In the genomic region with DNA sequence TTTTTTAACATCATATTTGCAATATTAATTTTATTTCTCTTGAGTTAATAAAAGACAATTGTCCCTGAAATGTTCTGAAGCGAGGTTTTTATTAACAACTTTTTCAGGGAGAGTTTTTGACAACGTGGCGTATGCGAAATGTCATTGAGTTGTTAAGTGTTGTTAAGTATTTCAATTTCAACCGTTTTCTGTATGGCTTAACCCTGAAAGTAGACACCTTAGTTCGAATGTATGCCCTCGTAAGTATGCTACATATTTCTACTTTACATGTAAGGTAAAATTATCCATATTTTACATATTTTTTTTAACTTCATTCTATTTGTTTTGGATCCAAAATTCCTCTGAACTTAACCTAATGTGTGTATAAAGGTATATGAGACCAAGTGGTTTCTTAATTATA, we compare ENCODE assay signal across 5 fruit fly cellular contexts.
TF ChIP-seq lines count a peak whose summit lies in the region.

No protein-coding gene starts in this region.

- peak; percentile 15 to 53 for TF ChIP-seq CTCF in S2 (optimal IDR thresholded peaks at IDR 0.05; lab: Kevin White, UChicago)
- TF ChIP-seq CTCF in whole organism, embryonic (GFP tag; optimal IDR thresholded peaks at IDR 0.05; lab: Kevin White, UChicago): peak; percentile 77

TF ChIP-seq in whole organism, adult, 20 proteins besides CTCF, POLR2A, EP300 and RAD21:
- TF ChIP-seq cnc (optimal IDR thresholded peaks at IDR 0.05; lab: Kevin White, UChicago): no peak
- TF ChIP-seq CG33017 (tag; optimal IDR thresholded peaks at IDR 0.05; lab: Kevin White, UChicago): no peak
- peak; percentile 8 for TF ChIP-seq pad (GFP tag; optimal IDR thresholded peaks at IDR 0.05; lab: Kevin White, UChicago)
- no peak for TF ChIP-seq ovo (GFP tag; optimal IDR thresholded peaks at IDR 0.05; lab: Kevin White, UChicago)
- TF ChIP-seq cic (GFP tag; optimal IDR thresholded peaks at IDR 0.05; lab: Kevin White, UChicago): no peak
- TF ChIP-seq Clk (GFP tag; optimal IDR thresholded peaks at IDR 0.05; lab: Kevin White, UChicago): no peak
- TF ChIP-seq Mnt (GFP tag; optimal IDR thresholded peaks at IDR 0.05; lab: Kevin White, UChicago): no peak
- no peak for TF ChIP-seq tj (GFP tag; optimal IDR thresholded peaks at IDR 0.05; lab: Kevin White, UChicago)
- TF ChIP-seq CG5204 (GFP tag; optimal IDR thresholded peaks at IDR 0.05; lab: Kevin White, UChicago): no peak
- no peak for TF ChIP-seq Hr96 (GFP tag; optimal IDR thresholded peaks at IDR 0.05; lab: Kevin White, UChicago)
- peak; percentile 59 for TF ChIP-seq bab1 (GFP tag; optimal IDR thresholded peaks at IDR 0.05; lab: Kevin White, UChicago)
- TF ChIP-seq CG11617 (GFP tag; optimal IDR thresholded peaks at IDR 0.05; lab: Kevin White, UChicago): no peak
- TF ChIP-seq CG1620 (GFP tag; optimal IDR thresholded peaks at IDR 0.05; lab: Kevin White, UChicago): no peak
- TF ChIP-seq kay (GFP tag; lab: Kevin White, UChicago; ENCODE audit: borderline replicate concordance): peak; percentile 80
- no peak for TF ChIP-seq CG14711 (tag; optimal IDR thresholded peaks at IDR 0.05; lab: Kevin White, UChicago)
- TF ChIP-seq CG7045 (GFP tag; optimal IDR thresholded peaks at IDR 0.05; lab: Kevin White, UChicago): no peak
- TF ChIP-seq CG7101 (tag; optimal IDR thresholded peaks at IDR 0.05; lab: Kevin White, UChicago): no peak
- TF ChIP-seq toe (GFP tag; optimal IDR thresholded peaks at IDR 0.05; lab: Kevin White, UChicago): no peak
- TF ChIP-seq CG12768 (GFP tag; optimal IDR thresholded peaks at IDR 0.05; lab: Kevin White, UChicago): no peak
- TF ChIP-seq Crg-1 (GFP tag; optimal IDR thresholded peaks at IDR 0.05; lab: Kevin White, UChicago): peak; percentile 6

TF ChIP-seq in whole organism, embryonic, 481 proteins besides CTCF, POLR2A, EP300 and RAD21 (continues in another document):
- peak; percentile 68; the same call in 2 of the 3 replicates for TF ChIP-seq Opbp (GFP tag; IDR thresholded peaks at IDR 0.05; lab: Robert Waterston, UW; ENCODE audit: partially characterized antibody)
- TF ChIP-seq CG15479 (GFP tag; optimal IDR thresholded peaks at IDR 0.05; lab: Kevin White, UChicago): no peak
- no peak for TF ChIP-seq cwo (GFP tag; optimal IDR thresholded peaks at IDR 0.05; lab: Kevin White, UChicago)
- no peak for TF ChIP-seq CG2678 (tag; optimal IDR thresholded peaks at IDR 0.05; lab: Kevin White, UChicago)
- TF ChIP-seq ftz-f1 (GFP tag; optimal IDR thresholded peaks at IDR 0.05; lab: Kevin White, UChicago): peak; percentile 32
- TF ChIP-seq oc (tag; optimal IDR thresholded peaks at IDR 0.05; lab: Kevin White, UChicago): no peak
- no peak for TF ChIP-seq Ets65A (GFP tag; lab: Kevin White, UChicago)
- TF ChIP-seq CG17829 (tag; optimal IDR thresholded peaks at IDR 0.05; lab: Kevin White, UChicago): peak; percentile 31
- no peak for TF ChIP-seq dysf (GFP tag; IDR thresholded peaks at IDR 0.05; lab: Robert Waterston, UW)
- TF ChIP-seq CG11093 (GFP tag; IDR thresholded peaks at IDR 0.05; lab: Robert Waterston, UW): no peak
- peak; percentile 67 for TF ChIP-seq Xrp1 (GFP tag; IDR thresholded peaks at IDR 0.05; lab: Robert Waterston, UW)
- TF ChIP-seq D (optimal IDR thresholded peaks at IDR 0.05; lab: Kevin White, UChicago): no peak
- no peak for TF ChIP-seq D (GFP tag; optimal IDR thresholded peaks at IDR 0.05; lab: Kevin White, UChicago)
- no peak for TF ChIP-seq CG30431 (GFP tag; optimal IDR thresholded peaks at IDR 0.05; lab: Kevin White, UChicago)
- TF ChIP-seq CG1832 (GFP tag; optimal IDR thresholded peaks at IDR 0.05; lab: Kevin White, UChicago): no peak
- TF ChIP-seq az2 (GFP tag; optimal IDR thresholded peaks at IDR 0.05; lab: Kevin White, UChicago): peak; percentile 5
- no peak for TF ChIP-seq fd96Cb (tag; optimal IDR thresholded peaks at IDR 0.05; lab: Kevin White, UChicago)
- no peak for TF ChIP-seq CG2129 (GFP tag; IDR thresholded peaks at IDR 0.05; lab: Robert Waterston, UW; ENCODE audit: partially characterized antibody)
- peak; percentile 93 for TF ChIP-seq CG13287 (GFP tag; IDR thresholded peaks at IDR 0.05; lab: Robert Waterston, UW; ENCODE audit: partially characterized antibody)
- TF ChIP-seq trh (GFP tag; optimal IDR thresholded peaks at IDR 0.05; lab: Kevin White, UChicago): no peak
- TF ChIP-seq bowl (GFP tag; IDR thresholded peaks at IDR 0.05; lab: Robert Waterston, UW): no peak
- TF ChIP-seq Aef1 (GFP tag; IDR thresholded peaks at IDR 0.05; lab: Robert Waterston, UW): no peak
- no peak for TF ChIP-seq NFAT (GFP tag; IDR thresholded peaks at IDR 0.05; lab: Robert Waterston, UW)
- TF ChIP-seq CG13123 (GFP tag; optimal IDR thresholded peaks at IDR 0.05; lab: Kevin White, UChicago): no peak

TF ChIP-seq in whole organism, prepupa, 60 proteins besides CTCF, POLR2A, EP300 and RAD21:
- TF ChIP-seq vri (GFP tag; optimal IDR thresholded peaks at IDR 0.05; lab: Kevin White, UChicago): peak; percentile 3
- peak; percentile 0 for TF ChIP-seq CG3032 (tag; optimal IDR thresholded peaks at IDR 0.05; lab: Kevin White, UChicago)
- peak; percentile 25 for TF ChIP-seq esn (GFP tag; optimal IDR thresholded peaks at IDR 0.05; lab: Kevin White, UChicago)
- TF ChIP-seq CG31627 (GFP tag; optimal IDR thresholded peaks at IDR 0.05; lab: Kevin White, UChicago): no peak
- peak; percentile 22 for TF ChIP-seq svp (GFP tag; lab: Kevin White, UChicago)
- no peak for TF ChIP-seq salr (GFP tag; optimal IDR thresholded peaks at IDR 0.05; lab: Kevin White, UChicago)
- no peak for TF ChIP-seq CG6276 (GFP tag; optimal IDR thresholded peaks at IDR 0.05; lab: Kevin White, UChicago)
- TF ChIP-seq fkh (GFP tag; optimal IDR thresholded peaks at IDR 0.05; lab: Kevin White, UChicago): peak; percentile 84
- TF ChIP-seq achi (GFP tag; optimal IDR thresholded peaks at IDR 0.05; lab: Kevin White, UChicago): peak; percentile 63
- TF ChIP-seq CG4318 (GFP tag; optimal IDR thresholded peaks at IDR 0.05; lab: Kevin White, UChicago): no peak
- peak; percentile 78 for TF ChIP-seq Eip78C (GFP tag; lab: Kevin White, UChicago)
TF ChIP-seq in whole organism, prepupa: peak in this region for 7.

TF ChIP-seq in whole organism, wandering third instar larva, 38 proteins besides CTCF, POLR2A, EP300 and RAD21:
- TF ChIP-seq N (GFP tag; optimal IDR thresholded peaks at IDR 0.05; lab: Kevin White, UChicago) (peak; percentile 52), Mio (GFP tag; optimal IDR thresholded peaks at IDR 0.05; lab: Kevin White, UChicago) (no peak), Rel (GFP tag; optimal IDR thresholded peaks at IDR 0.05; lab: Kevin White, UChicago) (no peak), Rel (tag; optimal IDR thresholded peaks at IDR 0.05; lab: Kevin White, UChicago) (peak; percentile 37), Myc (optimal IDR thresholded peaks at IDR 0.05; lab: Kevin White, UChicago) (peak; percentile 73), h (GFP tag; optimal IDR thresholded peaks at IDR 0.05; lab: Kevin White, UChicago) (peak; percentile 36), dmrt93B (GFP tag; optimal IDR thresholded peaks at IDR 0.05; lab: Kevin White, UChicago) (no peak), fru (GFP tag; optimal IDR thresholded peaks at IDR 0.05; lab: Kevin White, UChicago) (no peak), foxo (GFP tag; optimal IDR thresholded peaks at IDR 0.05; lab: Kevin White, UChicago) (peak in 1 of 2 experiments; percentile 12), Hnf4 (GFP tag; optimal IDR thresholded peaks at IDR 0.05; lab: Kevin White, UChicago) (peak; percentile 29), rgr (GFP tag; optimal IDR thresholded peaks at IDR 0.05; lab: Kevin White, UChicago) (peak; percentile 15)
